Worm (Caenorhabditis elegans): ENCODE results near the gene F58A4.6.

F58A4.6 gene

DNA sequence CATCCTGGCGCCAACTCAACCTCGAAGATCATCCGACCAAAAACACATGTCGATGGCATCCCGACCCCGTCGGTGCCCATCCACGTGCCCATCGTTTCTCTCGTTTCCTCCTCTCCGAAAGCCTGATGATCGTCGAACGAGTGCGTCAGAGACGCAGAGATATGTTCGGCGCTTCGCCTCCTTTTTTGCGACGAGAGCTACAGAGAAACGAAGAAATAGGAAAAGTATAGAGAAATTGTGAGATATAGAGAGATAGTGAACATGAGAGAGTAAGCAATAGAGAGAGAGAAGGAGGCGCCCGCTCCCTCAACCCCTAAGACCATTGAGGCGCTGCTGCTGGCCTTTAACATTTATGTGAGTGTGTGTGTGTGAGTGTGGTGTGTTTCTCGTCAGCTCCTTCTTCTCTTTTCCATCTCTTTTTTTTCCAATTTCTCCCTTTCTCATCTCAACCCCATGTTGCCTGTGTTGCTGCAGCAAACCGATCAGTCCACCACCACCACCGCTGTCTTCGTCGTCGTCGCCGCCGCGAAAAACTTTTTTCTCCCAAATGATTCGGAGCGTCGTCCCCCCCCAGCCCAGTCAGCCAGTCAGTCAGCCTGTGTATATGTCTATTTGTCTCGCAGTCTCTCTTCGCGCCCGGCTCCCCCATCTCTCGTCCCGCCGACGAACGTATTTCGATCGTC lies 4.9 kb downstream of the F58A4.6 start, which contains the start of gene hlh-11 (continued):
- TF ChIP-seq nfyb-1 (GFP tag; IDR thresholded peaks at IDR 0.05) (0 out of 2 replicates have a peak, but pooled peaks have one; percentile 75), Y67H2A.10 (GFP tag; conservative IDR thresholded peaks at IDR 0.05) (no peak), ZK185.1 (tag; optimal IDR thresholded peaks at IDR 0.05; ENCODE audit: poor library complexity, severe bottlenecking) (peak; percentile 92), nfya-1 (tag; optimal IDR thresholded peaks at IDR 0.05; ENCODE audit: borderline replicate concordance, insufficient read depth) (no peak), ztf-28 (GFP tag; IDR thresholded peaks at IDR 0.05) (no peak), hmg-1.2 (GFP tag; IDR thresholded peaks at IDR 0.05) (peak; percentile 88), F22D6.2 (tag; optimal IDR thresholded peaks at IDR 0.05) (peak; percentile 73), lin-35 (GFP tag; optimal IDR thresholded peaks at IDR 0.05) (peak in 1 of 3 experiments; percentile 74), F23B12.7 (tag; optimal IDR thresholded peaks at IDR 0.05; ENCODE audit: insufficient read depth) (peak; percentile 52), Y53F4B.3 (GFP tag; IDR thresholded peaks at IDR 0.05) (no peak), ets-4 (GFP tag; optimal IDR thresholded peaks at IDR 0.05) (peak; percentile 13), ceh-79 (tag; optimal IDR thresholded peaks at IDR 0.05) (no peak), madf-3 (GFP tag; IDR thresholded peaks at IDR 0.05) (no peak), lin-54 (GFP tag; optimal IDR thresholded peaks at IDR 0.05) (peak; percentile 35), ceh-100 (GFP tag; IDR thresholded peaks at IDR 0.05) (0 out of 2 replicates have a peak, but pooled peaks have one; percentile 8), madf-8 (GFP tag; conservative IDR thresholded peaks at IDR 0.05) (no peak), C17E4.6 (GFP tag; IDR thresholded peaks at IDR 0.05) (no peak), somi-1 (GFP tag; optimal IDR thresholded peaks at IDR 0.05) (peak; percentile 87), hmg-20 (GFP tag; IDR thresholded peaks at IDR 0.05) (no peak), hrde-1 (tag; optimal IDR thresholded peaks at IDR 0.05; ENCODE audit: borderline replicate concordance) (no peak), B0261.1 (tag; optimal IDR thresholded peaks at IDR 0.05) (no peak), ceh-40 (GFP tag; IDR thresholded peaks at IDR 0.05) (no peak), B0035.1 (tag; optimal IDR thresholded peaks at IDR 0.05) (peak; percentile 44), akir-1 (GFP tag; optimal IDR thresholded peaks at IDR 0.05) (no peak), lin-40 (tag; optimal IDR thresholded peaks at IDR 0.05) (peak; percentile 93), F55B11.4 (tag; optimal IDR thresholded peaks at IDR 0.05; ENCODE audit: borderline replicate concordance, insufficient read depth) (no peak), athp-1 (tag; optimal IDR thresholded peaks at IDR 0.05) (peak; percentile 63), snpc-1.3 (tag; optimal IDR thresholded peaks at IDR 0.05; ENCODE audit: insufficient read depth) (peak; percentile 32), dox-1 (GFP tag; IDR thresholded peaks at IDR 0.05) (peak; percentile 75), hlh-12 (tag; optimal IDR thresholded peaks at IDR 0.05) (no peak), gei-17 (GFP tag; optimal IDR thresholded peaks at IDR 0.05) (peak; percentile 69), him-1 (tag; optimal IDR thresholded peaks at IDR 0.05) (no peak), Y56A3A.18 (GFP tag; IDR thresholded peaks at IDR 0.05) (no peak), sea-2 (GFP tag; IDR thresholded peaks at IDR 0.05) (no peak), Y79H2A.3 (GFP tag; conservative IDR thresholded peaks at IDR 0.05) (no peak), lir-1 (GFP tag; conservative IDR thresholded peaks at IDR 0.05) (0 out of 2 replicates have a peak, but pooled peaks have one; percentile 33), ceh-27 (GFP tag; optimal IDR thresholded peaks at IDR 0.05) (peak; percentile 24), snpc-3.4 (tag; optimal IDR thresholded peaks at IDR 0.05) (peak; percentile 13), ztf-22 (GFP tag; optimal IDR thresholded peaks at IDR 0.05) (no peak), unc-62 (GFP tag; optimal IDR thresholded peaks at IDR 0.05) (no peak), lag-1 (GFP tag; IDR thresholded peaks at IDR 0.05) (no peak), snpc-1.1 (tag; optimal IDR thresholded peaks at IDR 0.05; ENCODE audit: insufficient read depth) (no peak), egl-44 (GFP tag; IDR thresholded peaks at IDR 0.05) (peak; percentile 20; the same call in 1 of the 2 replicates), cebp-2 (GFP tag; IDR thresholded peaks at IDR 0.05) (no peak)

Data from whole organism, young adult.